Worm (Caenorhabditis elegans) whole organism, L4 larva: ENCODE results near the gene msp-50.

Experiments used
- F10B5.3 ChIP-seq: sonication (generic microtip); optimal IDR thresholded peaks from 2 replicates; lab custom pipeline; 2016; ENCODE audit warnings: mild to moderate bottlenecking, missing genetic modification characterization, missing compliant biosample characterization
- F26F4.8 ChIP-seq: fragments of 200-800 bp; sonication (Bioruptor generic); conservative IDR thresholded peaks from 2 replicates; pipeline ENCODE4 v1.3.6; 2022; ENCODE audit warnings: missing genetic modification characterization, missing compliant biosample characterization
- ZK337.2 ChIP-seq: fragments of 200-800 bp; sonication (Bioruptor generic); IDR thresholded peaks from 2 replicates; pipeline ENCODE4 v1.3.6; 2022; ENCODE audit warnings: missing genetic modification reagents, missing genetic modification characterization, missing compliant biosample characterization
- ZK546.5 ChIP-seq, 2 experiments: sonication (generic microtip); optimal IDR thresholded peaks; 2 replicates each; lab custom pipeline; 2017; ENCODE audit warnings: missing biosample characterization in 2 of 2, missing genetic modification characterization in 2 of 2
- aha-1 ChIP-seq: fragments of 150-350 bp; peaks from one replicate; lab custom pipeline; 2014; ENCODE audit warnings: missing biosample characterization, missing genetic modification characterization
- ama-1 ChIP-seq: fragments of 150-350 bp; optimal IDR thresholded peaks from 2 replicates; lab custom pipeline; 2014; ENCODE audit warnings: inconsistent platforms, mixed read lengths
- ceh-28 ChIP-seq: fragments of 150-350 bp; optimal IDR thresholded peaks from 2 replicates; lab custom pipeline; 2014; ENCODE audit warnings: missing biosample characterization, missing genetic modification reagents, missing genetic modification characterization
- ceh-62 ChIP-seq: sonication (generic microtip); optimal IDR thresholded peaks from 2 replicates; lab custom pipeline; 2017; ENCODE audit warnings: missing biosample characterization, missing genetic modification characterization
- ceh-82 ChIP-seq: sonication (generic microtip); optimal IDR thresholded peaks from 2 replicates; lab custom pipeline; 2017; ENCODE audit warnings: missing biosample characterization, missing genetic modification characterization
- ces-1 ChIP-seq: fragments of 150-350 bp; sonication (generic microtip); optimal IDR thresholded peaks from 4 replicates; lab custom pipeline; 2014; ENCODE audit warnings: missing biosample characterization, missing genetic modification reagents, missing genetic modification characterization
- daf-16 ChIP-seq, 3 experiments: sonication (generic microtip); optimal IDR thresholded peaks; 2 replicates each; lab custom pipeline; 2016 to 2017; ENCODE audit warnings: missing genetic modification characterization in 3 of 3, missing genetic modification reagents in 3 of 3, mild to moderate bottlenecking in 2 of 3, missing compliant biosample characterization in 2 of 3, missing biosample characterization in 1 of 3, moderate library complexity in 1 of 3
- daf-19 ChIP-seq: fragments of 200-800 bp; sonication (Bioruptor generic); conservative IDR thresholded peaks from 2 replicates; pipeline ENCODE4 v1.3.6; 2022; ENCODE audit warnings: missing genetic modification characterization, missing compliant biosample characterization
- daf-8 ChIP-seq: fragments of 200-800 bp; sonication (Bioruptor generic); IDR thresholded peaks from 2 replicates; pipeline ENCODE4 v1.3.6; 2022; ENCODE audit warnings: missing genetic modification characterization, missing compliant biosample characterization
- dmd-6 ChIP-seq: fragments of 200-800 bp; sonication (Bioruptor generic); IDR thresholded peaks from 2 replicates; pipeline ENCODE4 v1.3.6; 2022; ENCODE audit warnings: missing genetic modification reagents, missing genetic modification characterization, missing compliant biosample characterization
- dmd-9 ChIP-seq: fragments of 200-800 bp; sonication (Bioruptor generic); IDR thresholded peaks from 2 replicates; pipeline ENCODE4 v1.3.6; 2022; ENCODE audit warnings: missing genetic modification reagents, missing genetic modification characterization, missing compliant biosample characterization
- dpl-1 ChIP-seq: fragments of 150-350 bp; optimal IDR thresholded peaks from 2 replicates; lab custom pipeline; 2014; ENCODE audit warnings: missing biosample characterization, missing genetic modification reagents, missing genetic modification characterization
- dve-1 ChIP-seq: sonication (generic microtip); optimal IDR thresholded peaks from 2 replicates; lab custom pipeline; 2017; ENCODE audit warnings: antibody characterized with exemption, mild to moderate bottlenecking, missing genetic modification characterization, missing compliant biosample characterization; ENCODE audit not compliant: insufficient read depth
- egl-43 ChIP-seq: fragments of 200-800 bp; sonication (Bioruptor generic); IDR thresholded peaks from 2 replicates; pipeline ENCODE4 v1.3.6; 2022; ENCODE audit warnings: missing genetic modification reagents, missing genetic modification characterization, missing compliant biosample characterization
- gei-8 ChIP-seq: fragments of 200-800 bp; sonication (Bioruptor generic); optimal IDR thresholded peaks from 2 replicates; lab custom pipeline; 2018; ENCODE audit warnings: mild to moderate bottlenecking, missing genetic modification characterization, missing compliant biosample characterization
- hlh-11 ChIP-seq: fragments of 200-800 bp; sonication (Bioruptor generic); optimal IDR thresholded peaks from 2 replicates; lab custom pipeline; 2018; ENCODE audit warnings: mild to moderate bottlenecking, missing genetic modification characterization, missing compliant biosample characterization
- hlh-30 ChIP-seq: sonication (generic microtip); optimal IDR thresholded peaks from 2 replicates; lab custom pipeline; 2017; ENCODE audit warnings: antibody characterized with exemption, mild to moderate bottlenecking, missing genetic modification characterization, missing compliant biosample characterization; ENCODE audit not compliant: insufficient read depth
- jun-1 ChIP-seq: fragments of 150-350 bp; optimal IDR thresholded peaks from 2 replicates; lab custom pipeline; 2014; ENCODE audit warnings: missing biosample characterization, missing genetic modification reagents, missing genetic modification characterization
- lim-7 ChIP-seq: fragments of 200-800 bp; sonication (Bioruptor generic); IDR thresholded peaks from 2 replicates; pipeline ENCODE4 v1.3.6; 2022; ENCODE audit warnings: missing genetic modification characterization, missing compliant biosample characterization
- lin-38 ChIP-seq: fragments of 200-800 bp; sonication (Bioruptor generic); IDR thresholded peaks from 2 replicates; pipeline ENCODE4 v1.3.6; 2022; ENCODE audit warnings: missing genetic modification reagents, missing genetic modification characterization, missing compliant biosample characterization
- madf-5 ChIP-seq, 2 experiments: fragments of 200-800 bp; sonication (Bioruptor generic); IDR thresholded peaks; 2 replicates each; pipeline ENCODE4 v1.3.6; 2022; ENCODE audit warnings: missing compliant biosample characterization in 2 of 2, missing genetic modification characterization in 2 of 2
- mes-2 ChIP-seq: sonication (generic microtip); optimal IDR thresholded peaks from 2 replicates; lab custom pipeline; 2016; ENCODE audit warnings: missing genotype, mild to moderate bottlenecking, missing genetic modification characterization, missing compliant biosample characterization; ENCODE audit not compliant: poor library complexity, severe bottlenecking
- mxl-2 ChIP-seq: fragments of 200-800 bp; sonication (Bioruptor generic); conservative IDR thresholded peaks from 2 replicates; pipeline ENCODE4 v1.3.6; 2022; ENCODE audit warnings: missing genetic modification reagents, missing genetic modification characterization, missing compliant biosample characterization
- nhr-28 ChIP-seq: fragments of 150-350 bp; optimal IDR thresholded peaks from 2 replicates; lab custom pipeline; 2014; ENCODE audit warnings: missing biosample characterization, missing genetic modification characterization
- nhr-77 ChIP-seq: fragments of 150-350 bp; optimal IDR thresholded peaks from 2 replicates; lab custom pipeline; 2014; ENCODE audit warnings: missing biosample characterization, missing genetic modification characterization
- php-3 ChIP-seq: fragments of 200-800 bp; sonication (Bioruptor generic); IDR thresholded peaks from 2 replicates; pipeline ENCODE4 v1.3.6; 2022; ENCODE audit warnings: missing genetic modification reagents, missing genetic modification characterization, missing compliant biosample characterization
- pqm-1 ChIP-seq: sonication (generic microtip); optimal IDR thresholded peaks from 2 replicates; lab custom pipeline; 2017; ENCODE audit warnings: missing biosample characterization, missing genetic modification characterization
- rbr-2 ChIP-seq: sonication (generic microtip); optimal IDR thresholded peaks from 2 replicates; lab custom pipeline; 2016; ENCODE audit warnings: missing genotype, missing genetic modification characterization, missing compliant biosample characterization
- saeg-2 ChIP-seq: fragments of 200-800 bp; sonication (Bioruptor generic); IDR thresholded peaks from 2 replicates; pipeline ENCODE4 v1.3.6; 2022; ENCODE audit warnings: missing genetic modification reagents, missing genetic modification characterization, missing compliant biosample characterization
- snpc-1.2 ChIP-seq: fragments of 200-800 bp; sonication (Bioruptor generic); IDR thresholded peaks from 2 replicates; pipeline ENCODE4 v1.3.6; 2022; ENCODE audit warnings: missing genetic modification reagents, missing genetic modification characterization, missing compliant biosample characterization
- zfp-2 ChIP-seq: sonication (generic microtip); optimal IDR thresholded peaks from 2 replicates; lab custom pipeline; 2016; ENCODE audit warnings: mild to moderate bottlenecking, missing genetic modification characterization, missing compliant biosample characterization
- zfp-3 ChIP-seq: fragments of 200-800 bp; sonication (Bioruptor generic); conservative IDR thresholded peaks from 2 replicates; pipeline ENCODE4 v1.3.6; 2022; ENCODE audit warnings: missing genetic modification reagents, missing genetic modification characterization, missing compliant biosample characterization

Gene msp-50

DNA sequence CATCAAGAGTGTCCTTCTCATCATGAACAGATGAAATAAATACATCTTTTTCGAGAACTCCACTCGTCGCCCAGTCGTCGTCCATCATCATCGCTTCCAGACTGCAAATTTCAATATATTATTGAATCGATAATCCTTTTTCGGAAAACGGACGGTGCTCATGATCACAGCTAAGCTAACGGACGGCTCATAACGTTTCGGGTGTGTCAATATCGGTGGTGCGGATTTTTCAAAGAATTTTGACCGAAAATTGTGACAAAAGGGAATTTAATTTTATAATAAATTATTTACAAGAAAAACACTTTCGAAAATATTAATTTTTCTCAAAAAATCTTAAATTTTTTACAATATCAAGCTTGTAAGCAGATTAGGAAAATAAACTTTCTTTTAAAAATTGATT is 12.1 kb upstream of the msp-50 start, which contains the start of gene crh-2:
Gene crh-2 (minus strand): TSS at position 101 of the 400 bp plus-strand sequence.
- TF ChIP-seq ceh-82 (tag; lab: Kevin White, UChicago) (no peak), egl-43 (GFP tag; lab: Robert Waterston, UW) (no peak), snpc-1.2 (no peak), ZK337.2 (no peak)

- TF ChIP-seq aha-1 (tag; lab: Kevin White, UChicago) (peak; percentile 37), daf-16 (GFP tag; optimal IDR thresholded peaks at IDR 0.05; lab: Kevin White, UChicago) (no peak), daf-16 (tag; optimal IDR thresholded peaks at IDR 0.05; lab: Kevin White, UChicago) (no peak), lin-38 (GFP tag; lab: Robert Waterston, UW) (peak; percentile 81), dmd-9 (GFP tag; lab: Robert Waterston, UW) (no peak), nhr-28 (no peak)
These were observed 11.7 kb upstream of the msp-50 start for ce11 chrII:5187934-5188333.

DNA sequence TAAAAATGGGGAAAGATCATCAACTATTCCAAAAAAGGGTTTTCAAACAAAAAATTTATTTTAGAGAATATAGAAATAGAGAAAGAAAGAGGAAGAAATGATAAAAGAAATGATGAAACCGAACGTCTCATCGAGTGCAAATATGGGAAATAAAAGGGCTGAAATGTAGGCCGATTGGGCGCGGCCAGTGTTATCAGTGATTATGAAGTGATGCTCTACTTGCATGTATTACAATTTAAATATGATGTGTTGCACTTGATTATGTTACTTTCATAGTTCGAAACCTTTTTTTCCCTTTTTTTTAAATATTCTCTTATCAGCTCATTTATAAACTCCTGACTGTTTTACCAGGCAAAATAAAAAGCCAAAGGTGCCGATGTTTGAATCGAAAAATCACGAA is 7.8 kb upstream of the msp-50 start:
- TF ChIP-seq nhr-77 = peak; percentile 60
- TF ChIP-seq lim-7 (GFP tag; lab: Robert Waterston, UW) = no peak
- TF ChIP-seq pqm-1 = peak; percentile 98
- TF ChIP-seq madf-5 (GFP tag; IDR thresholded peaks at IDR 0.05; lab: Robert Waterston, UW) = no peak
- TF ChIP-seq hlh-11 (tag; lab: Kevin White, UChicago) = peak; percentile 67
- peak; percentile 65 for TF ChIP-seq dmd-6 (GFP tag; lab: Robert Waterston, UW)
- peak; percentile 40 for TF ChIP-seq aha-1 (tag; lab: Kevin White, UChicago)
- TF ChIP-seq ces-1 (GFP tag; lab: Kevin White, UChicago) = no peak
- peak; percentile 74 for TF ChIP-seq dve-1 (tag; lab: Kevin White, UChicago)
- TF ChIP-seq ZK546.5 (tag; optimal IDR thresholded peaks at IDR 0.05; lab: Kevin White, UChicago) = no peak
- TF ChIP-seq nhr-28 = peak; percentile 81
- TF ChIP-seq mxl-2 (GFP tag; lab: Robert Waterston, UW) = no peak
- TF ChIP-seq ceh-28 (tag; lab: Kevin White, UChicago) = no peak
- no peak for TF ChIP-seq ama-1 (lab: Kevin White, UChicago)
- no peak for TF ChIP-seq daf-8 (GFP tag; lab: Robert Waterston, UW)
- TF ChIP-seq jun-1 (tag; lab: Kevin White, UChicago) = peak; percentile 18
- no peak for TF ChIP-seq F10B5.3
- peak; percentile 47; the same call in 1 of the 2 replicates for TF ChIP-seq php-3 (GFP tag; lab: Robert Waterston, UW)
- no peak for TF ChIP-seq daf-16 (GFP tag; optimal IDR thresholded peaks at IDR 0.05; lab: Kevin White, UChicago)
- TF ChIP-seq daf-16 (tag; optimal IDR thresholded peaks at IDR 0.05; lab: Kevin White, UChicago) = peak; percentile 69
- no peak for TF ChIP-seq dpl-1 (GFP tag; lab: Kevin White, UChicago)
- no peak for TF ChIP-seq rbr-2 (tag; lab: Kevin White, UChicago)
- TF ChIP-seq mes-2 (tag; lab: Kevin White, UChicago) = no peak
- no peak for TF ChIP-seq ceh-62

- TF ChIP-seq ceh-28 (tag; lab: Kevin White, UChicago) (no peak), zfp-3 (GFP tag; lab: Robert Waterston, UW) (no peak), gei-8 (GFP tag; lab: Kevin White, UChicago) (no peak), ZK337.2 (no peak), hlh-30 (tag; lab: Kevin White, UChicago) (no peak), zfp-2 (tag; lab: Kevin White, UChicago) (no peak), daf-19 (GFP tag; lab: Robert Waterston, UW) (no peak), saeg-2 (no peak), ceh-82 (tag; lab: Kevin White, UChicago) (no peak), F26F4.8 (GFP tag; lab: Robert Waterston, UW) (no peak)
These were observed 5.5 kb upstream of the msp-50 start, which contains the start of gene msp-49 for ce11 chrII:5194066-5194465. Gene msp-49 (plus strand): TSS chrII:5194366.
